Worm (Caenorhabditis elegans): ENCODE measurements around the gene F53A2.9.

The F53A2.9 gene

ce11 chrIII:13342079-13342734 lies 16.9 kb downstream of the F53A2.9 start, which contains the start of gene dro-1:
Gene dro-1, plus strand, starts transcription at chrIII:13342684.
- TF ChIP-seq him-1 (tag; optimal IDR thresholded peaks at IDR 0.05) (no peak), W03F9.2 (tag; optimal IDR thresholded peaks at IDR 0.05) (no peak), dao-5 (tag; optimal IDR thresholded peaks at IDR 0.05) (no peak)

ce11 chrIII:13341275-13341626 lies 17.9 kb downstream of the F53A2.9 start, which contains the start of gene nud-1:
Gene nud-1, plus strand, starts transcription at chrIII:13341527.
- TF ChIP-seq dao-5 (tag; optimal IDR thresholded peaks at IDR 0.05) = no peak
- TF ChIP-seq him-1 (tag; optimal IDR thresholded peaks at IDR 0.05) = no peak
- TF ChIP-seq W03F9.2 (tag; optimal IDR thresholded peaks at IDR 0.05) = no peak

DNA sequence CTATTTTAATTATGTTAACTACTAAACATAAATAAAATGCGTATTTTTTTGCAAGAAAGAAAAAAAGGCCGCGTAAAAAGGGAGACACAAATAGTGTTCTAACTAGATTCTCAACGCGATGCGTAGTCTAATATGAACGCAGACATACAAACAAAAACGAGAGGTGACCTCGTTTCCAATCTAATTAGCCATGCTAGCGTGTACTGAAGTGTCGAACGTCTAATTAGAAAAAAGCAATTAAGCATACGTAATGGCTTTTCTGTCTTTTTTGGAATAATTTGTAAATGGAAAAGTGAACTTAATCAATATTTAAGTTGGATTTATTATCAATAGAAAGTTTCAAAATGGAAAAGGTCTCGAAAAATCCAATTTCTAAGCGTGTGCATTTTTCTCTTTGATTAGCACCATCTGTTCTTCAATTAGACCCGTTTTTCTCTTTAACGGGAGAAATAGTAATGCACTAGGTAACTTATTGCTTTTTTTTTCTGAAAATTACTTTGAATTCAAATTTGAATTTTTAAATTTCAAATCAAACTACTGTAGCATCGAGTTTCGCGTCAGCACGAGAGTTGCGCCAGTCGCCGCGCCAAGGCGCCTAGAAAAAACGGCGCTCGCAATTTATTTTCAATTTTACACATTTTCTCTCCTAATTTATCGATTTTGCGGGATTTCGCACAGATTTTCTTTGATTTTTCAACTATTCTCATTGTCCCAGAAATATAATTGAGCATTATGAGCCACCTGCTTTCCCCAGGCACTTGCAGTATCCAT lies 18.5 kb downstream of the F53A2.9 start:
- TF ChIP-seq W03F9.2 (tag; optimal IDR thresholded peaks at IDR 0.05) = peak; percentile 25
- TF ChIP-seq dao-5 (tag; optimal IDR thresholded peaks at IDR 0.05) = no peak

ce11 chrIII:13339672-13340071 lies 19.5 kb downstream of the F53A2.9 start, which contains the start of gene F53A2.3:
Gene F53A2.3, minus strand, starts transcription at chrIII:13339772.
- no peak for TF ChIP-seq W03F9.2 (tag; optimal IDR thresholded peaks at IDR 0.05)
- TF ChIP-seq dao-5 (tag; optimal IDR thresholded peaks at IDR 0.05) = no peak
- no peak for TF ChIP-seq him-1 (tag; optimal IDR thresholded peaks at IDR 0.05)

ce11 chrIII:13333754-13334153 lies 25.4 kb downstream of the F53A2.9 start, which contains the start of gene sdz-20:
Gene sdz-20, plus strand, starts transcription at chrIII:13334054.
- TF ChIP-seq him-1 (tag; optimal IDR thresholded peaks at IDR 0.05) (no peak), dao-5 (tag; optimal IDR thresholded peaks at IDR 0.05) (no peak), W03F9.2 (tag; optimal IDR thresholded peaks at IDR 0.05) (no peak)

DNA sequence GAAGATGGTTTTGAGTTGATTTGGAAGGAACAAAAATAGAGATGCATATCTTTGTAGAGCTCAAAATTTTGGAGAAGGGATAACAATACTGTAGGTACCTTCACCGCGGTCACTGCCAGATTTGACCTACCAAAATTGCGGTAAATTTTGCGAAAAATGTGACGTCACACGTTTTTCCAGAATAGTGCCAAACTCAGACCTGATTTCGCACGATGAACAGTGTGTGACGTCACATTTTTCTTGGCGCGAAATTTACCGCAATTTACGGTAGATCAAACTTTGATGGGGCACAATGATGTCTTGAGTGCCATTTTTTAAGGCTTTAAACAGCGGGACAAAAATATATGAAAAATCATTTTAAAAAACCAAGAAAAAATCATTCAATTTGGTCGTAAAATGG lies 30.2 kb downstream of the F53A2.9 start:
- TF ChIP-seq W03F9.2 (tag; optimal IDR thresholded peaks at IDR 0.05) = no peak
- no peak for TF ChIP-seq dao-5 (tag; optimal IDR thresholded peaks at IDR 0.05)

DNA sequence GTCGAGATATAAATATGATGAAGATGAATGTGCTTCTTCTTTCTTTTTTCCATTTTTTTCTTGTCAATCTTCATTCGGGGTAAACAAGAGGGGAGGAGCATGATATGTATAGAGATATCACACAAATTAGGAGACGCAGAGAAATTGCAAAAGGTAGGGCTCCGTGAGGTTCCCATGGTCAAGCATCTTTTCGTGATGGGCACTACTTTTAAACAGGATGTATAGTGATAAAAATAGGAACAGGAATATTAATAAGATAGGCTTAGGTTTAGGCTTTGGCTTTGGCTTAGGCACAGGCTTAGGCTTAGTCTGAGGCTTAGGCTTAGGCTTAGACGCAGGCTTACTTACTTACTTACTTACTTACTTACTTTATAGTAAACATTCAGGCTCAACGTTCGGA lies 34.4 kb downstream of the F53A2.9 start, which contains the start of gene F53A2.1:
TSS of gene F53A2.1 (minus strand) at position 101 of the 400 bp plus-strand sequence.
- TF ChIP-seq dao-5 (tag; optimal IDR thresholded peaks at IDR 0.05) = no peak
- no peak for TF ChIP-seq him-1 (tag; optimal IDR thresholded peaks at IDR 0.05)
- TF ChIP-seq W03F9.2 (tag; optimal IDR thresholded peaks at IDR 0.05) = no peak

ce11 chrIII:13322578-13322977 lies 36.6 kb downstream of the F53A2.9 start, which contains the start of gene F53A2.11:
Gene F53A2.11, minus strand, starts transcription at chrIII:13322678.
- TF ChIP-seq dao-5 (tag; optimal IDR thresholded peaks at IDR 0.05) = no peak
- no peak for TF ChIP-seq W03F9.2 (tag; optimal IDR thresholded peaks at IDR 0.05)
- TF ChIP-seq him-1 (tag; optimal IDR thresholded peaks at IDR 0.05) = no peak

DNA sequence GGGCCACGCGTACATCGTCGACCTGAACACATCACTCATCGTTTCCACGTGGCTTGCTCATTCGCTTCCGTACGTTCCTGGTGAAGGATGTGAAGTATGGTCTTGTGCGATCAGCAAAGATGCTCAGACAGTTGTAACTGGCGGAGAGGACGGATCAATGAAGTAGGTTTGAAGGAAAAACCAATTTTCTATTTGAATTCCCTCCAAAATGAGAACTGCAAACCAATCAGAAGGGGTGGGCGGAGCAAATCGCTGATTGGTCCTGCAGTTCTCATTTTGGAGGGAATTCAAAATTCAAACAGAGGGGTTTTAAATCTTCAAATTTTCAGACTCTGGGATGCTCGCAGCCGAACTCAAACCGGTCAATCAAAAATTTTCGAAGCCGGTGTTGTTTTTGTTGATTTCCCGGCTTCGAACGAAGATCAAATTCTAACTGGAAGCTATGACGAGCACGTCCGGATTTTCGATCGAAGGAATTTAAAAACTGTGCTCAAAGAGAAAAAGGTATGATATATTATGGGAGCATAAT lies 41.7 kb downstream of the F53A2.9 start:
- TF ChIP-seq him-1 (tag; optimal IDR thresholded peaks at IDR 0.05) = no peak

- TF ChIP-seq dao-5 (tag; optimal IDR thresholded peaks at IDR 0.05) (no peak), W03F9.2 (tag; optimal IDR thresholded peaks at IDR 0.05) (no peak), him-1 (tag; optimal IDR thresholded peaks at IDR 0.05) (no peak)
Measured at ce11 chrIII:13316935-13317334, 42.2 kb downstream of the F53A2.9 start.

DNA sequence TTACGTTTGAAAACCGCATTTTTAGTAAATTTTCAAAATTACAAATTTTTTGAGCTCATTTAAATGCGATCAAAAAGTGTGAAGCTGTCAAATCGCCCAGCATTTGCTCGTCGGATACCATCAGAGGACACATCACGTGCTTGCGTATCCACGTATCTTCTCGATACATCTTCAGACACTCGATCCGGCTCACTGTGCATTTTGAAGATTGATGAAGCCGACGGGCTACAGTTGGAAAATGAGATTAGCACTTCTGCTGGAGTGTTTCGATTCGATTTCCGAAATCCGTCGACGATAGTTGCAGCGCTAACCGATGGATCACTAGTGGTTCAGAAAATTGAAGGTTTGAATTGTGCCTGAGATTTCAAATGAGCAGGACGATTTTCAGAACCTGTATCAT lies 44.1 kb downstream of the F53A2.9 start, which contains the start of gene dph-7:
TSS of gene dph-7 (plus strand) at position 53 of the 400 bp plus-strand sequence.
- TF ChIP-seq dao-5 (tag; optimal IDR thresholded peaks at IDR 0.05) (no peak), him-1 (tag; optimal IDR thresholded peaks at IDR 0.05) (no peak), W03F9.2 (tag; optimal IDR thresholded peaks at IDR 0.05) (no peak)

DNA sequence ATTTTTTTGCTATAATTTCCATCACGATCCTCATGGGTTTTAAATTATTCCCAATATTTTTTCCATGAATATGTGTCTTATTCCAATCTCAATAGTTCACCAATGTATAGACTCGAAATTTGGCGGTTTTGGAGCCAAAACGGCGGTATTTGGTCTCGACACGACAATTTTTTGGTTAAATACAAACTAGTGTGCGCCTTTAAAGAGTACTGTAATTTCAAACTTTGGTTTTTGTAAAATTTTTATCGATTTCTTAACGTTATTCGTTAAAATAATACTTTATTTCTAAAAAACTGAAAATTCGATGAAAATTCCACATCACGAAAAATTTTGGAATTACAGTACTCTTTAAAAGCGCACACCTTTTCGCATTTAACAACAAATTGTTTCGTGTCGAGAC lies 44.5 kb downstream of the F53A2.9 start:
- TF ChIP-seq dao-5 (tag; optimal IDR thresholded peaks at IDR 0.05) (no peak), him-1 (tag; optimal IDR thresholded peaks at IDR 0.05) (no peak), W03F9.2 (tag; optimal IDR thresholded peaks at IDR 0.05) (no peak)

ce11 chrIII:13313788-13314187 lies 45.4 kb downstream of the F53A2.9 start, which contains the start of gene Y43F4B.10:
Gene Y43F4B.10, plus strand, starts transcription at chrIII:13314068.
- TF ChIP-seq dao-5 (tag; optimal IDR thresholded peaks at IDR 0.05) (no peak), W03F9.2 (tag; optimal IDR thresholded peaks at IDR 0.05) (no peak), him-1 (tag; optimal IDR thresholded peaks at IDR 0.05) (no peak)

ce11 chrIII:13310552-13310951 lies 48.6 kb downstream of the F53A2.9 start:
- no peak for TF ChIP-seq him-1 (tag; optimal IDR thresholded peaks at IDR 0.05)
- TF ChIP-seq W03F9.2 (tag; optimal IDR thresholded peaks at IDR 0.05) = no peak
- no peak for TF ChIP-seq dao-5 (tag; optimal IDR thresholded peaks at IDR 0.05)

Measured in whole organism, L4/young adult.